Worm (Caenorhabditis elegans) whole organism, mixed stage, embryonic: ENCODE measurements around the gene nlp-60.

Experiments used
- bed-3 ChIP-seq: fragments of 200-800 bp; sonication (Bioruptor generic); optimal IDR thresholded peaks from 3 replicates; lab custom pipeline; 2018; ENCODE audit warnings: mild to moderate bottlenecking, missing genetic modification characterization, moderate library complexity, missing compliant biosample characterization
- mab-5 ChIP-seq: fragments of 150-350 bp; optimal IDR thresholded peaks from 2 replicates; lab custom pipeline; 2014; ENCODE audit warnings: missing biosample characterization, missing genetic modification characterization
- nhr-12 ChIP-seq: fragments of 150-350 bp; optimal IDR thresholded peaks from 2 replicates; lab custom pipeline; 2014; ENCODE audit warnings: missing biosample characterization, missing genetic modification characterization
- nhr-28 ChIP-seq: fragments of 150-350 bp; optimal IDR thresholded peaks from 2 replicates; lab custom pipeline; 2014; ENCODE audit warnings: missing biosample characterization, missing genetic modification characterization

DNA sequence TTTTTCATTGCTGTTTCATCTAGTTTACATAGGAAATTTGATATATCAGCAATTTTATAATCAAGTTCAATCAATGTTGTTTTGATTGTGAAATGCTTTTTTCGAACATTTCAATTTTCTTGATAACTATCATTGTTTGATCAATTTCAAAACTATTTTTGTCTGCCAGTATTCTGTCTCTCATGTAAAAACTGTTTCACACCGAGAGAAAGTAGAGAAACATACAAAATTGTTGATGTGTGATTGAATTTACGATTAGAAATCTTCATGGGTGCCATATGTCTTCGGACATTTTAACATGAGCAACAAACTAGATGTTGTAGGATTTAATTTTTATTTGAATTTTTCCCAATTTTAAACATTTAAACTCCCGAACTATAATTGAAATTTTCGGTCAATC, 28.4 kb downstream of the nlp-60 start, which contains the start of gene C49C8.2:
- TF ChIP-seq nhr-28 (tag; lab: Kevin White, UChicago) = no peak
- TF ChIP-seq nhr-12 (tag; lab: Kevin White, UChicago) = no peak
- no peak for TF ChIP-seq bed-3 (GFP tag; lab: Kevin White, UChicago)
- TF ChIP-seq mab-5 (tag; lab: Kevin White, UChicago) = no peak
